Worm (Caenorhabditis elegans) whole organism, L3 larva: Measurements from ENCODE around the gene F09G2.1.
A peak's percentile ranks its signal among the peaks of the same experiment; 100 is the strongest.

ENCODE experiments used
- R02D3.7 ChIP-seq: fragments of 150-350 bp; optimal IDR thresholded peaks from 2 replicates; lab custom pipeline; 2014; ENCODE audit warnings: missing biosample characterization, missing genetic modification characterization
- ZK546.5 ChIP-seq: sonication (generic microtip); optimal IDR thresholded peaks from 2 replicates; lab custom pipeline; 2017; ENCODE audit warnings: missing biosample characterization, missing genetic modification characterization
- aly-2 ChIP-seq: fragments of 150-350 bp; optimal IDR thresholded peaks from 2 replicates; lab custom pipeline; 2014; ENCODE audit warnings: missing biosample characterization, missing genetic modification characterization
- ama-1 ChIP-seq: fragments of 150-350 bp; optimal IDR thresholded peaks from 2 replicates; lab custom pipeline; 2018
- ceh-16 ChIP-seq: sonication (generic microtip); optimal IDR thresholded peaks from 2 replicates; lab custom pipeline; 2017; ENCODE audit warnings: missing biosample characterization, missing genetic modification characterization
- ceh-28 ChIP-seq: fragments of 150-350 bp; optimal IDR thresholded peaks from 2 replicates; lab custom pipeline; 2014; ENCODE audit warnings: missing biosample characterization, missing genetic modification reagents, missing genetic modification characterization
- ceh-9 ChIP-seq: sonication (generic microtip); optimal IDR thresholded peaks from 2 replicates; lab custom pipeline; 2018; ENCODE audit warnings: missing biosample characterization, missing genetic modification characterization
- daf-12 ChIP-seq: fragments of 150-350 bp; optimal IDR thresholded peaks from 2 replicates; lab custom pipeline; 2014; ENCODE audit warnings: missing biosample characterization, missing genetic modification reagents, missing genetic modification characterization
- egl-27 ChIP-seq: sonication (generic microtip); optimal IDR thresholded peaks from 4 replicates; lab custom pipeline; 2017; ENCODE audit warnings: missing biosample characterization, missing genetic modification reagents, missing genetic modification characterization
- elt-2 ChIP-seq: sonication (generic microtip); optimal IDR thresholded peaks from 2 replicates; lab custom pipeline; 2016; ENCODE audit warnings: missing genetic modification reagents, mild to moderate bottlenecking, missing genetic modification characterization, missing compliant biosample characterization
- elt-3 ChIP-seq, 3 experiments: fragments of 150-350 bp in 1 of 3; sonication (generic microtip) in 2 of 3; optimal IDR thresholded peaks; 2 replicates in 2 of 3; 4 replicates in 1 of 3; lab custom pipeline; 2014 to 2017; ENCODE audit warnings: missing biosample characterization in 3 of 3, missing genetic modification characterization in 3 of 3
- eor-1 ChIP-seq, 2 experiments: fragments of 150-350 bp; optimal IDR thresholded peaks; 2 replicates each; lab custom pipeline; 2014 to 2018; ENCODE audit warnings: missing biosample characterization in 2 of 2, missing genetic modification characterization in 2 of 2
- fkh-2 ChIP-seq: fragments of 150-350 bp; optimal IDR thresholded peaks from 2 replicates; lab custom pipeline; 2014; ENCODE audit warnings: missing biosample characterization, missing genetic modification reagents, missing genetic modification characterization
- hmg-11 ChIP-seq: sonication (generic microtip); optimal IDR thresholded peaks from 2 replicates; lab custom pipeline; 2016; ENCODE audit warnings: missing genetic modification characterization, missing compliant biosample characterization
- jun-1 ChIP-seq: fragments of 150-350 bp; optimal IDR thresholded peaks from 2 replicates; lab custom pipeline; 2014; ENCODE audit warnings: missing biosample characterization, missing genetic modification reagents, missing genetic modification characterization
- lin-15B ChIP-seq: fragments of 150-350 bp; optimal IDR thresholded peaks from 2 replicates; lab custom pipeline; 2014; ENCODE audit warnings: missing biosample characterization, missing genetic modification characterization
- lin-39 ChIP-seq: fragments of 150-350 bp; optimal IDR thresholded peaks from 2 replicates; lab custom pipeline; 2018; ENCODE audit warnings: missing biosample characterization, missing genetic modification reagents, missing genetic modification characterization
- lsy-12 ChIP-seq: sonication (generic microtip); optimal IDR thresholded peaks from 2 replicates; lab custom pipeline; 2016; ENCODE audit warnings: mild to moderate bottlenecking, missing genetic modification characterization, missing compliant biosample characterization
- mml-1 ChIP-seq: fragments of 150-350 bp; sonication (generic microtip); optimal IDR thresholded peaks from 3 replicates; lab custom pipeline; 2014; ENCODE audit warnings: missing biosample characterization, missing genetic modification characterization
- nfya-1 ChIP-seq: sonication (generic microtip); optimal IDR thresholded peaks from 2 replicates; lab custom pipeline; 2017; ENCODE audit warnings: missing genetic modification characterization, mild to moderate bottlenecking, missing compliant biosample characterization, antibody characterized with exemption, moderate library complexity; ENCODE audit not compliant: insufficient read depth
- nhr-11 ChIP-seq: fragments of 150-350 bp; optimal IDR thresholded peaks from 2 replicates; lab custom pipeline; 2014; ENCODE audit warnings: missing biosample characterization, missing genetic modification characterization
- nhr-12 ChIP-seq: fragments of 150-350 bp; optimal IDR thresholded peaks from 2 replicates; lab custom pipeline; 2014; ENCODE audit warnings: missing biosample characterization, missing genetic modification characterization
- nhr-23 ChIP-seq: fragments of 150-350 bp; optimal IDR thresholded peaks from 2 replicates; lab custom pipeline; 2014; ENCODE audit warnings: missing biosample characterization, missing genetic modification reagents, missing genetic modification characterization
- nhr-237 ChIP-seq: fragments of 150-350 bp; optimal IDR thresholded peaks from 2 replicates; lab custom pipeline; 2014; ENCODE audit warnings: missing biosample characterization, missing genetic modification characterization
- nhr-25 ChIP-seq: sonication (generic microtip); optimal IDR thresholded peaks from 2 replicates; lab custom pipeline; 2017; ENCODE audit warnings: missing biosample characterization, missing genetic modification characterization
- nhr-43 ChIP-seq: sonication (generic microtip); optimal IDR thresholded peaks from 2 replicates; lab custom pipeline; 2016; ENCODE audit warnings: mild to moderate bottlenecking, missing genetic modification characterization, missing compliant biosample characterization; ENCODE audit not compliant: poor library complexity, severe bottlenecking
- nhr-67 ChIP-seq: fragments of 150-350 bp; optimal IDR thresholded peaks from 2 replicates; lab custom pipeline; 2014; ENCODE audit warnings: missing biosample characterization, missing genetic modification characterization
- nhr-76 ChIP-seq: fragments of 150-350 bp; sonication (generic microtip); optimal IDR thresholded peaks from 5 replicates; lab custom pipeline; 2014; ENCODE audit warnings: missing biosample characterization, missing genetic modification characterization
- nhr-77 ChIP-seq: fragments of 150-350 bp; optimal IDR thresholded peaks from 2 replicates; lab custom pipeline; 2014; ENCODE audit warnings: missing biosample characterization, missing genetic modification characterization
- pha-4 ChIP-seq: fragments of 150-350 bp; optimal IDR thresholded peaks from 2 replicates; lab custom pipeline; 2014; ENCODE audit warnings: missing biosample characterization, missing genetic modification reagents, missing genetic modification characterization
- pqm-1 ChIP-seq: fragments of 150-350 bp; optimal IDR thresholded peaks from 2 replicates; lab custom pipeline; 2017; ENCODE audit warnings: missing biosample characterization, missing genetic modification characterization, inconsistent platforms
- sea-2 ChIP-seq: fragments of 150-350 bp; sonication (generic microtip); optimal IDR thresholded peaks from 4 replicates; lab custom pipeline; 2014; ENCODE audit warnings: missing biosample characterization, missing genetic modification reagents, missing genetic modification characterization
- skn-1 ChIP-seq: fragments of 150-350 bp; optimal IDR thresholded peaks from 2 replicates; lab custom pipeline; 2014; ENCODE audit warnings: missing biosample characterization, missing genetic modification characterization
- snpc-4 ChIP-seq: fragments of 150-350 bp; optimal IDR thresholded peaks from 2 replicates; lab custom pipeline; 2014; ENCODE audit warnings: missing biosample characterization, missing genetic modification characterization
- unc-39 ChIP-seq: sonication (generic microtip); optimal IDR thresholded peaks from 4 replicates; lab custom pipeline; 2017; ENCODE audit warnings: missing biosample characterization, missing genetic modification characterization
- unc-62 ChIP-seq: fragments of 150-350 bp; sonication (generic microtip); optimal IDR thresholded peaks from 4 replicates; lab custom pipeline; 2014; ENCODE audit warnings: missing biosample characterization, missing genetic modification reagents, missing genetic modification characterization
- ztf-11 ChIP-seq: fragments of 150-350 bp; optimal IDR thresholded peaks from 2 replicates; lab custom pipeline; 2014; ENCODE audit warnings: missing biosample characterization, missing genetic modification characterization
- ztf-4 ChIP-seq: fragments of 150-350 bp; optimal IDR thresholded peaks from 2 replicates; lab custom pipeline; 2014; ENCODE audit warnings: missing biosample characterization, missing genetic modification characterization

The F09G2.1 gene

ce11 chrV:7224947-7225346, 24.9 kb downstream of the F09G2.1 start, which contains the start of gene fkb-3 (continued):
- TF ChIP-seq lsy-12 (tag; lab: Kevin White, UChicago) (no peak), egl-27 (tag; lab: Kevin White, UChicago) (no peak), ztf-4 (no peak), nhr-77 (no peak), ztf-11 (no peak)

- TF ChIP-seq eor-1 (tag; optimal IDR thresholded peaks at IDR 0.05; lab: Kevin White, UChicago) (no peak), sea-2 (GFP tag; lab: Kevin White, UChicago) (no peak), lin-39 (tag; lab: Kevin White, UChicago) (no peak), nhr-11 (tag; lab: Kevin White, UChicago) (no peak), ZK546.5 (tag; lab: Kevin White, UChicago) (no peak), pha-4 (tag; lab: Kevin White, UChicago) (no peak), nhr-237 (tag; lab: Kevin White, UChicago) (no peak), lin-15B (tag; lab: Kevin White, UChicago) (no peak), nhr-12 (tag; lab: Kevin White, UChicago) (no peak), egl-27 (tag; lab: Kevin White, UChicago) (no peak), ama-1 (lab: Kevin White, UChicago) (no peak), nhr-77 (no peak), ceh-28 (tag; lab: Kevin White, UChicago) (no peak), snpc-4 (tag; lab: Kevin White, UChicago) (no peak)
- TF ChIP-seq, all 47 proteins: peak for 0
Observed at ce11 chrV:7225894-7226293, 25.9 kb downstream of the F09G2.1 start.

- TF ChIP-seq lin-15B (tag; lab: Kevin White, UChicago) (peak; percentile 78), R02D3.7 (peak; percentile 17), nhr-23 (tag; lab: Kevin White, UChicago) (peak; percentile 50), skn-1 (tag; lab: Kevin White, UChicago) (no peak), fkh-2 (tag; lab: Kevin White, UChicago) (no peak), nhr-67 (tag; lab: Kevin White, UChicago) (no peak), nfya-1 (peak; percentile 58), egl-27 (tag; lab: Kevin White, UChicago) (no peak), pha-4 (tag; lab: Kevin White, UChicago) (peak; percentile 65), elt-2 (tag; lab: Kevin White, UChicago) (peak; percentile 14), nhr-77 (no peak), lin-39 (tag; lab: Kevin White, UChicago) (peak; percentile 12), nhr-12 (tag; lab: Kevin White, UChicago) (no peak), ceh-16 (tag; lab: Kevin White, UChicago) (no peak), nhr-43 (tag; lab: Kevin White, UChicago) (peak; percentile 20), aly-2 (no peak), nhr-11 (tag; lab: Kevin White, UChicago) (no peak), hmg-11 (tag; lab: Kevin White, UChicago) (peak; percentile 73), nhr-25 (no peak), eor-1 (tag; optimal IDR thresholded peaks at IDR 0.05; lab: Kevin White, UChicago) (no peak), jun-1 (no peak), elt-3 (tag; optimal IDR thresholded peaks at IDR 0.05; lab: Kevin White, UChicago) (no peak), pqm-1 (tag; lab: Kevin White, UChicago) (no peak), unc-62 (GFP tag; lab: Kevin White, UChicago) (no peak), ceh-9 (no peak), daf-12 (tag; lab: Kevin White, UChicago) (no peak)
Observed at ce11 chrV:7230847-7231246, 30.8 kb downstream of the F09G2.1 start, which contains the start of the genes gei-6 and krr-1. gei-6 (minus strand) TSS chrV:7230848. krr-1 (plus strand) TSS chrV:7231190.

ce11 chrV:7231524-7231923, 31.5 kb downstream of the F09G2.1 start:
- TF ChIP-seq lsy-12 (tag; lab: Kevin White, UChicago) (no peak), unc-39 (tag; lab: Kevin White, UChicago) (no peak), hmg-11 (tag; lab: Kevin White, UChicago) (no peak), lin-39 (tag; lab: Kevin White, UChicago) (no peak), ZK546.5 (tag; lab: Kevin White, UChicago) (no peak), aly-2 (no peak), ztf-11 (no peak), ceh-16 (tag; lab: Kevin White, UChicago) (no peak), nhr-12 (tag; lab: Kevin White, UChicago) (no peak), jun-1 (no peak), mml-1 (tag; lab: Kevin White, UChicago) (no peak), unc-62 (GFP tag; lab: Kevin White, UChicago) (no peak), nhr-67 (tag; lab: Kevin White, UChicago) (no peak), nhr-76 (tag; lab: Kevin White, UChicago) (no peak), nhr-25 (no peak), R02D3.7 (no peak)
